Worm (Caenorhabditis elegans) whole organism, late embryonic: ENCODE data around the gene W10G6.6.
A peak's percentile ranks its signal among the peaks of the same experiment; 100 is the strongest.
"Not testable (repeated sequence)": the region's sequence is repeated elsewhere in the genome, so short reads cannot be mapped to it uniquely, and the experiment has no call there.

Experiments used
- F13H6.1 ChIP-seq: sonication (generic microtip); optimal IDR thresholded peaks from 2 replicates; lab custom pipeline; 2016; ENCODE audit warnings: missing genetic modification characterization, missing compliant biosample characterization
- K02D7.2 ChIP-seq: sonication (generic microtip); optimal IDR thresholded peaks from 2 replicates; lab custom pipeline; 2017; ENCODE audit warnings: mild to moderate bottlenecking, missing genetic modification characterization, missing compliant biosample characterization
- T23F11.4 ChIP-seq: fragments of 200-800 bp; sonication (Bioruptor generic); optimal IDR thresholded peaks from 2 replicates; lab custom pipeline; 2018; ENCODE audit warnings: mild to moderate bottlenecking, missing genetic modification characterization, missing compliant biosample characterization
- ama-1 ChIP-seq: fragments of 150-350 bp; optimal IDR thresholded peaks from 2 replicates; lab custom pipeline; 2014
- ceh-24 ChIP-seq: sonication (generic microtip); optimal IDR thresholded peaks from 2 replicates; lab custom pipeline; 2016; ENCODE audit warnings: mild to moderate bottlenecking, missing genetic modification characterization, missing compliant biosample characterization
- ceh-30 ChIP-seq: fragments of 150-350 bp; optimal IDR thresholded peaks from 2 replicates; lab custom pipeline; 2014; ENCODE audit warnings: missing biosample characterization, missing genetic modification characterization
- ceh-31 ChIP-seq: sonication (generic microtip); optimal IDR thresholded peaks from 2 replicates; lab custom pipeline; 2016; ENCODE audit warnings: missing genetic modification characterization, missing compliant biosample characterization
- ceh-48 ChIP-seq: sonication (generic microtip); optimal IDR thresholded peaks from 2 replicates; lab custom pipeline; 2016; ENCODE audit warnings: missing genetic modification characterization, inconsistent platforms, missing compliant biosample characterization
- ceh-6 ChIP-seq: fragments of 200-800 bp; sonication (Bioruptor generic); optimal IDR thresholded peaks from 2 replicates; lab custom pipeline; 2018; ENCODE audit warnings: mild to moderate bottlenecking, missing genetic modification characterization, missing compliant biosample characterization
- ceh-9 ChIP-seq: sonication (generic microtip); optimal IDR thresholded peaks from 2 replicates; lab custom pipeline; 2016; ENCODE audit warnings: mild to moderate bottlenecking, missing genetic modification characterization, inconsistent platforms, missing compliant biosample characterization
- che-1 ChIP-seq: sonication (generic microtip); optimal IDR thresholded peaks from 2 replicates; lab custom pipeline; 2016; ENCODE audit warnings: mild to moderate bottlenecking, missing genetic modification characterization, missing compliant biosample characterization
- dmd-4 ChIP-seq: sonication (generic microtip); optimal IDR thresholded peaks from 2 replicates; lab custom pipeline; 2016; ENCODE audit warnings: borderline replicate concordance, missing genetic modification characterization, missing compliant biosample characterization
- elt-2 ChIP-seq: sonication (generic microtip); optimal IDR thresholded peaks from 2 replicates; lab custom pipeline; 2016; ENCODE audit warnings: missing genetic modification reagents, missing genetic modification characterization, missing compliant biosample characterization
- elt-4 ChIP-seq: sonication (generic microtip); optimal IDR thresholded peaks from 2 replicates; lab custom pipeline; 2016; ENCODE audit warnings: missing genetic modification characterization, missing compliant biosample characterization
- ets-4 ChIP-seq: sonication (generic microtip); optimal IDR thresholded peaks from 2 replicates; lab custom pipeline; 2016; ENCODE audit warnings: missing genetic modification characterization, missing compliant biosample characterization
- eyg-1 ChIP-seq: sonication (generic microtip); optimal IDR thresholded peaks from 2 replicates; lab custom pipeline; 2016; ENCODE audit warnings: missing genotype, missing genetic modification characterization, missing compliant biosample characterization
- fkh-10 ChIP-seq: fragments of 150-350 bp; optimal IDR thresholded peaks from 2 replicates; lab custom pipeline; 2014; ENCODE audit warnings: missing biosample characterization, missing genetic modification reagents, missing genetic modification characterization
- fkh-6 ChIP-seq: sonication (generic microtip); optimal IDR thresholded peaks from 2 replicates; lab custom pipeline; 2016; ENCODE audit warnings: missing genetic modification characterization, missing compliant biosample characterization
- hlh-30 ChIP-seq: sonication (generic microtip); optimal IDR thresholded peaks from 2 replicates; lab custom pipeline; 2017; ENCODE audit warnings: antibody characterized with exemption, missing genetic modification characterization, missing compliant biosample characterization; ENCODE audit not compliant: insufficient read depth
- hlh-6 ChIP-seq: sonication (generic microtip); optimal IDR thresholded peaks from 2 replicates; lab custom pipeline; 2016; ENCODE audit warnings: missing genotype, missing genetic modification characterization, missing compliant biosample characterization
- lin-11 ChIP-seq: fragments of 200-800 bp; sonication (Bioruptor generic); optimal IDR thresholded peaks from 2 replicates; lab custom pipeline; 2018; ENCODE audit warnings: mild to moderate bottlenecking, missing genetic modification characterization, missing compliant biosample characterization
- madf-2 ChIP-seq: sonication (generic microtip); optimal IDR thresholded peaks from 2 replicates; lab custom pipeline; 2017; ENCODE audit warnings: missing genetic modification characterization, missing compliant biosample characterization
- nhr-11 ChIP-seq: fragments of 150-350 bp; optimal IDR thresholded peaks from 2 replicates; lab custom pipeline; 2014; ENCODE audit warnings: missing biosample characterization, missing genetic modification characterization
- nhr-232 ChIP-seq: sonication (generic microtip); optimal IDR thresholded peaks from 2 replicates; lab custom pipeline; 2016; ENCODE audit warnings: missing genetic modification characterization, missing compliant biosample characterization
- pat-9 ChIP-seq: fragments of 200-800 bp; sonication (Bioruptor generic); optimal IDR thresholded peaks from 2 replicates; lab custom pipeline; 2018; ENCODE audit warnings: mild to moderate bottlenecking, missing genetic modification characterization, moderate library complexity, missing compliant biosample characterization
- pax-1 ChIP-seq: fragments of 150-350 bp; optimal IDR thresholded peaks from 2 replicates; lab custom pipeline; 2014; ENCODE audit warnings: missing biosample characterization, missing genetic modification characterization
- pha-2 ChIP-seq: sonication (generic microtip); optimal IDR thresholded peaks from 2 replicates; lab custom pipeline; 2017; ENCODE audit warnings: mild to moderate bottlenecking, missing genetic modification characterization, missing compliant biosample characterization
- pha-4 ChIP-seq: fragments of 150-350 bp; optimal IDR thresholded peaks from 2 replicates; lab custom pipeline; 2018; ENCODE audit warnings: missing biosample characterization, missing genetic modification reagents, missing genetic modification characterization
- pros-1 ChIP-seq: fragments of 150-350 bp; optimal IDR thresholded peaks from 2 replicates; lab custom pipeline; 2014; ENCODE audit warnings: missing biosample characterization, missing genetic modification reagents, missing genetic modification characterization
- ref-2 ChIP-seq: sonication (generic microtip); optimal IDR thresholded peaks from 2 replicates; lab custom pipeline; 2016; ENCODE audit warnings: missing genetic modification characterization, missing compliant biosample characterization
- rnt-1 ChIP-seq: sonication (generic microtip); optimal IDR thresholded peaks from 2 replicates; lab custom pipeline; 2016; ENCODE audit warnings: missing genetic modification characterization, missing compliant biosample characterization
- sox-4 ChIP-seq: sonication (generic microtip); optimal IDR thresholded peaks from 2 replicates; lab custom pipeline; 2017; ENCODE audit warnings: mild to moderate bottlenecking, missing genetic modification characterization, inconsistent platforms, missing compliant biosample characterization
- syd-9 ChIP-seq: sonication (generic microtip); optimal IDR thresholded peaks from 2 replicates; lab custom pipeline; 2016; ENCODE audit warnings: mild to moderate bottlenecking, missing genetic modification characterization, moderate library complexity, missing compliant biosample characterization
- tbx-2 ChIP-seq: sonication (generic microtip); optimal IDR thresholded peaks from 2 replicates; lab custom pipeline; 2016; ENCODE audit warnings: missing genetic modification characterization, missing compliant biosample characterization
- tbx-7 ChIP-seq: sonication (generic microtip); optimal IDR thresholded peaks from 2 replicates; lab custom pipeline; 2016; ENCODE audit warnings: missing genotype, missing genetic modification characterization, missing compliant biosample characterization
- unc-3 ChIP-seq, 2 experiments: fragments of 200-800 bp in 1 of 2; sonication (Bioruptor generic) in 1 of 2; sonication (generic microtip) in 1 of 2; conservative IDR thresholded peaks in 1 of 2; optimal IDR thresholded peaks in 1 of 2; 2 replicates each; pipeline versions ENCODE4 v1.3.6 to Lab custom; 2016 to 2022; ENCODE audit warnings: missing compliant biosample characterization in 2 of 2, missing genetic modification characterization in 2 of 2, missing genetic modification reagents in 1 of 2
- unc-42 ChIP-seq: sonication (generic microtip); optimal IDR thresholded peaks from 2 replicates; lab custom pipeline; 2016; ENCODE audit warnings: missing genotype, missing genetic modification characterization, missing compliant biosample characterization
- zip-5 ChIP-seq: sonication (generic microtip); optimal IDR thresholded peaks from 2 replicates; lab custom pipeline; 2016; ENCODE audit warnings: missing genetic modification characterization, missing compliant biosample characterization
- ztf-16 ChIP-seq: sonication (generic microtip); optimal IDR thresholded peaks from 2 replicates; lab custom pipeline; 2017; ENCODE audit warnings: missing genetic modification characterization, missing compliant biosample characterization

W10G6.6 gene

ce11 chrX:16218306-16218705 is 32.3 kb downstream of the W10G6.6 start:
- no peak for TF ChIP-seq ets-4 (tag; lab: Kevin White, UChicago)
- peak; percentile 82 for TF ChIP-seq hlh-30

- TF ChIP-seq ceh-30 (tag; lab: Kevin White, UChicago) (no peak), K02D7.2 (tag; lab: Kevin White, UChicago) (no peak), pha-2 (tag; lab: Kevin White, UChicago) (no peak), sox-4 (no peak)
- TF ChIP-seq, all 69 proteins: peak for 0
Measured at ce11 chrX:16217749-16218148, 32.8 kb downstream of the W10G6.6 start.

ce11 chrX:16217108-16217507 is 33.5 kb downstream of the W10G6.6 start, which contains the start of gene F23A7.1:
Gene F23A7.1, plus strand, starts transcription at chrX:16217408.
- TF ChIP-seq ztf-16 (tag; lab: Kevin White, UChicago) (no peak), zip-5 (tag; lab: Kevin White, UChicago) (no peak), F13H6.1 (tag; lab: Kevin White, UChicago) (no peak), eyg-1 (tag; lab: Kevin White, UChicago) (no peak)
- TF ChIP-seq, all 69 proteins: peak for 0

ce11 chrX:16213073-16213472 is 37.5 kb downstream of the W10G6.6 start, which contains the start of gene F23A7.8:
Gene F23A7.8, plus strand, starts transcription at chrX:16213373.
- not testable (repeated sequence) for TF ChIP-seq elt-2 (tag; lab: Kevin White, UChicago); ceh-48 (tag; lab: Kevin White, UChicago); hlh-30

ce11 chrX:16212306-16212705 is 38.3 kb downstream of the W10G6.6 start, which contains the start of gene F23A7.4:
Gene F23A7.4, plus strand, starts transcription at chrX:16212606.
- not testable (repeated sequence) for TF ChIP-seq F13H6.1, che-1, elt-4 (tag; lab: Kevin White, UChicago)

ce11 chrX:16210518-16210917 is 40.1 kb downstream of the W10G6.6 start, which contains the start of gene R11.4:
Gene R11.4, minus strand, starts transcription at chrX:16210618.
- TF ChIP-seq ceh-31 (tag; lab: Kevin White, UChicago) (no peak), ceh-30 (tag; lab: Kevin White, UChicago) (no peak), ceh-9 (tag; lab: Kevin White, UChicago) (no peak), pax-1 (tag; lab: Kevin White, UChicago) (no peak), nhr-232 (tag; lab: Kevin White, UChicago) (no peak), tbx-7 (tag; lab: Kevin White, UChicago) (no peak), eyg-1 (tag; lab: Kevin White, UChicago) (no peak), T23F11.4 (no peak), ceh-6 (GFP tag; lab: Kevin White, UChicago) (no peak), unc-3 (GFP tag; conservative IDR thresholded peaks at IDR 0.05; lab: Robert Waterston, UW) (no peak), unc-3 (tag; optimal IDR thresholded peaks at IDR 0.05; lab: Kevin White, UChicago) (no peak), pros-1 (tag; lab: Kevin White, UChicago) (no peak)
- TF ChIP-seq, all 69 proteins: peak for 0

ce11 chrX:16209660-16210059 is 40.9 kb downstream of the W10G6.6 start:
- peak; percentile 69 for TF ChIP-seq K02D7.2 (tag; lab: Kevin White, UChicago)
- TF ChIP-seq pha-4 (tag; lab: Kevin White, UChicago) = no peak
- no peak for TF ChIP-seq ama-1 (lab: Kevin White, UChicago)
- peak; percentile 80 for TF ChIP-seq tbx-2
- TF ChIP-seq lin-11 = peak; percentile 65
- peak; percentile 82 for TF ChIP-seq che-1 (tag; lab: Kevin White, UChicago)
- peak; percentile 45 for TF ChIP-seq unc-42 (tag; lab: Kevin White, UChicago)
- TF ChIP-seq dmd-4 (tag; lab: Kevin White, UChicago) = peak; percentile 74
- peak; percentile 87 for TF ChIP-seq hlh-6 (tag; lab: Kevin White, UChicago)
- no peak for TF ChIP-seq nhr-11 (tag; lab: Kevin White, UChicago)
- TF ChIP-seq syd-9 (tag; lab: Kevin White, UChicago) = peak; percentile 72
- peak; percentile 82 for TF ChIP-seq pat-9 (tag; lab: Kevin White, UChicago)
- peak; percentile 71 for TF ChIP-seq fkh-10 (GFP tag; lab: Kevin White, UChicago)
- TF ChIP-seq madf-2 (tag; lab: Kevin White, UChicago) = peak; percentile 67
- peak; percentile 71 for TF ChIP-seq fkh-6 (tag; lab: Kevin White, UChicago)
- peak; percentile 28 for TF ChIP-seq zip-5 (tag; lab: Kevin White, UChicago)
- peak; percentile 81 for TF ChIP-seq ceh-31 (tag; lab: Kevin White, UChicago)
- TF ChIP-seq rnt-1 (tag; lab: Kevin White, UChicago) = peak; percentile 65
- TF ChIP-seq nhr-232 (tag; lab: Kevin White, UChicago) = peak; percentile 75
- TF ChIP-seq eyg-1 (tag; lab: Kevin White, UChicago) = peak; percentile 48
- peak; percentile 48 for TF ChIP-seq ceh-24 (tag; lab: Kevin White, UChicago)
- peak; percentile 86 for TF ChIP-seq ref-2
